Fruit fly (Drosophila melanogaster) whole organism, embryonic: ENCODE measurements around the gene CG15927.

Experiments used
- CG10431 ChIP-seq: fragments of 200-800 bp; sonication (Bioruptor generic); optimal IDR thresholded peaks from 3 replicates; lab custom pipeline; 2018; ENCODE audit warnings: missing biosample characterization, mild to moderate bottlenecking, missing genetic modification characterization
- CG10979 ChIP-seq: fragments of 200-800 bp; sonication (Bioruptor generic); optimal IDR thresholded peaks from 2 replicates; lab custom pipeline; 2018; ENCODE audit warnings: missing biosample characterization, mild to moderate bottlenecking, missing genetic modification characterization, moderate library complexity
- CG11695 ChIP-seq: fragments of 200-800 bp; sonication (Bioruptor generic); IDR thresholded peaks from 3 replicates; pipeline ENCODE4 v1.3.6; 2022; ENCODE audit warnings: missing biosample characterization, missing genetic modification characterization
- CG13123 ChIP-seq: fragments of 200-800 bp; sonication (Bioruptor generic); optimal IDR thresholded peaks from 2 replicates; lab custom pipeline; 2016; ENCODE audit warnings: missing biosample characterization, missing genetic modification characterization
- CG1603 ChIP-seq: fragments of 200-800 bp; sonication (Bioruptor generic); optimal IDR thresholded peaks from 2 replicates; lab custom pipeline; 2019; ENCODE audit warnings: missing biosample characterization, mild to moderate bottlenecking, missing genetic modification characterization, moderate library complexity
- CG17802 ChIP-seq: fragments of 200-800 bp; sonication (Bioruptor generic); optimal IDR thresholded peaks from 2 replicates; lab custom pipeline; 2018; ENCODE audit warnings: missing biosample characterization, mild to moderate bottlenecking, missing genetic modification characterization, moderate library complexity
- CG18476 ChIP-seq: fragments of 200-800 bp; sonication (Bioruptor generic); optimal IDR thresholded peaks from 2 replicates; lab custom pipeline; 2016; ENCODE audit warnings: missing biosample characterization, mild to moderate bottlenecking, missing genetic modification characterization
- CG2678 ChIP-seq: fragments of 200-800 bp; sonication (Bioruptor generic); optimal IDR thresholded peaks from 3 replicates; lab custom pipeline; 2019; ENCODE audit warnings: missing biosample characterization, mild to moderate bottlenecking, missing genetic modification characterization, moderate library complexity
- CG2889 ChIP-seq: fragments of 200-800 bp; sonication (Bioruptor generic); IDR thresholded peaks from 3 replicates; pipeline ENCODE4 v1.3.6; 2022; ENCODE audit warnings: missing biosample characterization, missing genetic modification characterization
- CG3281 ChIP-seq: fragments of 200-800 bp; sonication (Bioruptor generic); optimal IDR thresholded peaks from 3 replicates; lab custom pipeline; 2017; ENCODE audit warnings: missing biosample characterization, mild to moderate bottlenecking, missing genetic modification characterization
- CG3726 ChIP-seq: fragments of 200-800 bp; sonication (Bioruptor generic); IDR thresholded peaks from 3 replicates; pipeline ENCODE4, ENCODE4 v1.3.6; 2022; ENCODE audit warnings: missing biosample characterization, missing genetic modification characterization
- CG3838 ChIP-seq: fragments of 200-800 bp; sonication (Bioruptor generic); optimal IDR thresholded peaks from 3 replicates; lab custom pipeline; 2016; ENCODE audit warnings: missing biosample characterization, missing genetic modification characterization
- CG3847 ChIP-seq: fragments of 200-800 bp; sonication (Bioruptor generic); IDR thresholded peaks from 2 replicates; pipeline ENCODE4 v1.3.6; 2022; ENCODE audit warnings: missing biosample characterization, missing genetic modification characterization
- CG4730 ChIP-seq: fragments of 200-800 bp; sonication (Bioruptor generic); IDR thresholded peaks from 2 replicates; pipeline ENCODE4 v1.3.6; 2022; ENCODE audit warnings: missing biosample characterization, missing genetic modification characterization
- CG5180 ChIP-seq: fragments of 200-800 bp; sonication (Bioruptor generic); optimal IDR thresholded peaks from 3 replicates; lab custom pipeline; 2017; ENCODE audit warnings: missing biosample characterization, missing genetic modification characterization, mild to moderate bottlenecking, moderate library complexity, missing genetic modification reagents
- CG6272 ChIP-seq: fragments of 200-800 bp; sonication (Bioruptor generic); IDR thresholded peaks from 2 replicates; pipeline ENCODE4 v1.3.6; 2022; ENCODE audit warnings: missing biosample characterization, missing genetic modification characterization
- CG7963 ChIP-seq: fragments of 200-800 bp; sonication (Bioruptor generic); IDR thresholded peaks from 3 replicates; pipeline ENCODE4 v1.3.6; 2022; ENCODE audit warnings: missing biosample characterization, missing genetic modification characterization; ENCODE audit not compliant: partially characterized antibody
- CG9215 ChIP-seq: fragments of 200-800 bp; sonication (Bioruptor generic); IDR thresholded peaks from 2 replicates; pipeline ENCODE4 v1.3.6; 2022; ENCODE audit warnings: missing biosample characterization, missing genetic modification characterization
- Camta ChIP-seq: fragments of 200-800 bp; sonication (Bioruptor generic); optimal IDR thresholded peaks from 2 replicates; lab custom pipeline; 2016; ENCODE audit warnings: missing biosample characterization, missing genetic modification characterization
- D19A ChIP-seq: fragments of 200-800 bp; optimal IDR thresholded peaks from 3 replicates; lab custom pipeline; 2019; ENCODE audit warnings: missing biosample characterization, mild to moderate bottlenecking, missing genetic modification characterization, moderate library complexity
- Doc2 ChIP-seq: fragments of 200-800 bp; sonication (Bioruptor generic); IDR thresholded peaks from 2 replicates; pipeline ENCODE4 v1.3.6; 2022; ENCODE audit warnings: missing biosample characterization, missing genetic modification characterization
- Dref ChIP-seq: fragments of 200-800 bp; sonication (Bioruptor generic); IDR thresholded peaks from 2 replicates; pipeline ENCODE4 v1.3.6; 2022; ENCODE audit warnings: missing biosample characterization, missing genetic modification characterization
- E2f1 ChIP-seq: fragments of 200-800 bp; sonication (Bioruptor generic); IDR thresholded peaks from 2 replicates; pipeline ENCODE4 v1.3.6; 2022; ENCODE audit warnings: missing biosample characterization, missing genetic modification characterization
- ERR ChIP-seq: fragments of 200-800 bp; sonication (Bioruptor generic); optimal IDR thresholded peaks from 2 replicates; lab custom pipeline; 2016; ENCODE audit warnings: missing biosample characterization, missing genetic modification characterization
- HHEX ChIP-seq: fragments of 200-800 bp; sonication (Bioruptor generic); optimal IDR thresholded peaks from 3 replicates; lab custom pipeline; 2017; ENCODE audit warnings: missing biosample characterization, mild to moderate bottlenecking, missing genetic modification characterization, missing genetic modification reagents
- HLH3B ChIP-seq: fragments of 200-800 bp; sonication (Bioruptor generic); IDR thresholded peaks from 2 replicates; pipeline ENCODE4 v1.3.6; 2022; ENCODE audit warnings: missing biosample characterization, missing genetic modification characterization
- NFAT ChIP-seq: fragments of 200-800 bp; sonication (Bioruptor generic); IDR thresholded peaks from 2 replicates; pipeline ENCODE4 v1.3.6; 2022; ENCODE audit warnings: missing biosample characterization, missing genetic modification characterization
- Oaz ChIP-seq: fragments of 200-800 bp; sonication (Bioruptor generic); IDR thresholded peaks from 2 replicates; pipeline ENCODE4 v1.3.6; 2022; ENCODE audit warnings: missing biosample characterization, missing genetic modification characterization
- Sry-β ChIP-seq: fragments of 200-800 bp; sonication (Bioruptor generic); optimal IDR thresholded peaks from 2 replicates; lab custom pipeline; 2018; ENCODE audit warnings: missing biosample characterization, mild to moderate bottlenecking, missing genetic modification characterization, moderate library complexity
- Ssrp ChIP-seq: fragments of 200-800 bp; sonication (Bioruptor generic); optimal IDR thresholded peaks from 2 replicates; lab custom pipeline; 2018; ENCODE audit warnings: missing biosample characterization, mild to moderate bottlenecking, missing genetic modification characterization, moderate library complexity
- az2 ChIP-seq: fragments of 200-800 bp; sonication (Bioruptor generic); optimal IDR thresholded peaks from 3 replicates; lab custom pipeline; 2016; ENCODE audit warnings: missing biosample characterization, missing genetic modification characterization
- bbx ChIP-seq: fragments of 200-800 bp; sonication (Bioruptor generic); IDR thresholded peaks from 2 replicates; pipeline ENCODE4 v1.3.6; 2022; ENCODE audit warnings: missing biosample characterization, missing genetic modification characterization; ENCODE audit not compliant: partially characterized antibody
- caup ChIP-seq: fragments of 200-800 bp; sonication (Bioruptor generic); optimal IDR thresholded peaks from 3 replicates; lab custom pipeline; 2017; ENCODE audit warnings: missing biosample characterization, mild to moderate bottlenecking, missing genetic modification characterization, moderate library complexity; ENCODE audit not compliant: severe bottlenecking
- crol ChIP-seq: fragments of 200-800 bp; sonication (Bioruptor generic); IDR thresholded peaks from 2 replicates; pipeline ENCODE4 v1.3.6; 2022; ENCODE audit warnings: missing biosample characterization, missing genetic modification characterization
- dati ChIP-seq: fragments of 200-800 bp; sonication (Bioruptor generic); IDR thresholded peaks from 2 replicates; pipeline ENCODE4 v1.3.6; 2022; ENCODE audit warnings: missing biosample characterization, missing genetic modification characterization
- fd3F ChIP-seq: fragments of 200-800 bp; sonication (Bioruptor generic); optimal IDR thresholded peaks from 2 replicates; lab custom pipeline; 2018; ENCODE audit warnings: missing biosample characterization, mild to moderate bottlenecking, missing genetic modification characterization, moderate library complexity
- ham ChIP-seq: fragments of 200-800 bp; sonication (Bioruptor generic); IDR thresholded peaks from 2 replicates; pipeline ENCODE4 v1.3.6; 2022; ENCODE audit warnings: missing biosample characterization, missing genetic modification characterization
- hkb ChIP-seq, 2 experiments: fragments of 200-800 bp in 1 of 2; fragments of >200 bp in 1 of 2; sonication (Bioruptor generic) in 1 of 2; IDR thresholded peaks in 1 of 2; optimal IDR thresholded peaks in 1 of 2; 2 replicates each; pipeline versions ENCODE4 v1.3.6 to Lab custom; 2017 to 2022; ENCODE audit warnings: missing biosample characterization in 1 of 2, missing genetic modification characterization in 1 of 2
- jumu ChIP-seq: fragments of 200-800 bp; sonication (Bioruptor generic); optimal IDR thresholded peaks from 3 replicates; lab custom pipeline; 2016; ENCODE audit warnings: missing biosample characterization, missing genetic modification characterization
- maf-S ChIP-seq: fragments of 200-800 bp; sonication (Bioruptor generic); optimal IDR thresholded peaks from 2 replicates; lab custom pipeline; 2016; ENCODE audit warnings: missing biosample characterization, missing genetic modification characterization
- odd ChIP-seq: fragments of 200-800 bp; sonication (Bioruptor generic); optimal IDR thresholded peaks from 2 replicates; lab custom pipeline; 2017; ENCODE audit warnings: missing biosample characterization, mild to moderate bottlenecking, missing genetic modification characterization
- peb ChIP-seq: fragments of 200-800 bp; sonication (Bioruptor generic); IDR thresholded peaks from 2 replicates; pipeline ENCODE4 v1.3.6; 2022; ENCODE audit warnings: missing biosample characterization, missing genetic modification characterization
- ranshi ChIP-seq: fragments of 200-800 bp; sonication (Bioruptor generic); IDR thresholded peaks from 2 replicates; pipeline ENCODE4 v1.3.6; 2022; ENCODE audit warnings: missing biosample characterization, missing genetic modification characterization
- sc ChIP-seq, 3 experiments: fragments of >200 bp in 2 of 3; fragments of 200-800 bp in 1 of 3; sonication (Bioruptor generic) in 1 of 3; optimal IDR thresholded peaks; 2 replicates in 2 of 3; 3 replicates in 1 of 3; lab custom pipeline; 2017; ENCODE audit warnings: mild to moderate bottlenecking in 1 of 3, missing biosample characterization in 1 of 3, missing genetic modification characterization in 1 of 3, missing genetic modification reagents in 1 of 3
- ssp ChIP-seq: fragments of 200-800 bp; sonication (Bioruptor generic); IDR thresholded peaks from 2 replicates; pipeline ENCODE4 v1.3.6; 2022; ENCODE audit warnings: missing biosample characterization, missing genetic modification characterization
- sug ChIP-seq: fragments of 200-800 bp; optimal IDR thresholded peaks from 2 replicates; lab custom pipeline; 2019; ENCODE audit warnings: missing biosample characterization, mild to moderate bottlenecking, missing genetic modification characterization, moderate library complexity
- tgo ChIP-seq: fragments of 200-800 bp; sonication (Bioruptor generic); IDR thresholded peaks from 3 replicates; pipeline ENCODE4 v1.3.6; 2022; ENCODE audit warnings: missing biosample characterization, missing genetic modification characterization
- wdn ChIP-seq: fragments of 200-800 bp; sonication (Bioruptor generic); IDR thresholded peaks from 2 replicates; pipeline ENCODE4 v1.3.6; 2022; ENCODE audit warnings: missing biosample characterization, missing genetic modification characterization

The CG15927 gene

DNA sequence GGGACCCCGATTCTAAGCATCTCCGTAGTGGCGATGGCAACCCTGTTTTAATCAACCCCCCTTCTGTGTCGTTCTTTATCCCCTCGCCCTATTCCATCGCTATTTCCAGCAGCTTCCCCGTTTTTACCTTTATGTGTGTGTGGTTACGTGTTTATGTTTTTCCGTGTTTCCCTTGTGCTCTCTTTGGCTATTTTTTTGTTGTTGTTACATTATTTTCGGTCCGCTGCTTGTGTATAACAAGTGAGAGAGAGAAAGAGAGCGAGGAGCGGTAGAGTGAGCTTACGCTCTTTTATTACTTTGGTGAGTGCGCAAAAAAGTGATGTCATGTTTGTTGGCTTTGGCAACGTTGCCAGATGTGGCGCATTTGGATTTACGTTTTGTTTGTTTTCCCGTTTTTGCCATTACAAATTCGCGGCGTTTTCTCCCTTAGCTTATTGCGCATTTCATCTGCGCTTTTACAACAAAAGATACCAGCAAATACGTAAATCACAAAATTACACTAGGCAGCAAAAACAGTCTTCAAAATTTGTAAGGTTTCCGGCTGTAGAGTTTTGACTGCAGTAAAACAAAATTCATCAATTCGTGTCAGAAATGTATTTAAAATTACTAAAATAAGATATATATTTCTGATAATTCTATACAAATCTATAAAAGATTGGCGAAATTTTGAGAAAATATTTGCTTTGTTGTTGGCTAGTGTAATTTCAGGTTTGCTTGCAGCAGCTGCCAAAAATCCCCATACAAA lies 15.8 kb downstream of the CG15927 start (continued):
- TF ChIP-seq CG10979 (no peak), Sry-β (no peak), Dref (GFP tag; lab: Robert Waterston, UW) (no peak), Ssrp (tag; lab: Kevin White, UChicago) (peak; percentile 52), ERR (GFP tag; lab: Kevin White, UChicago) (no peak), CG9215 (GFP tag; lab: Robert Waterston, UW) (peak; percentile 72), CG10431 (GFP tag; lab: Kevin White, UChicago) (no peak), CG1603 (tag; lab: Kevin White, UChicago) (peak; percentile 16), CG5180 (GFP tag; lab: Kevin White, UChicago) (peak; percentile 26), HLH3B (peak; percentile 62; the same call in 1 of the 2 replicates), CG3838 (GFP tag; lab: Kevin White, UChicago) (no peak), CG13123 (GFP tag; lab: Kevin White, UChicago) (no peak), NFAT (GFP tag; lab: Robert Waterston, UW) (peak; percentile 23; the same call in 1 of the 2 replicates), maf-S (GFP tag; lab: Kevin White, UChicago) (no peak), Camta (GFP tag; lab: Kevin White, UChicago) (no peak), sug (tag; lab: Kevin White, UChicago) (peak; percentile 44), az2 (GFP tag; lab: Kevin White, UChicago) (peak; percentile 40), Oaz (0 out of 2 replicates have a peak, but pooled peaks have one; percentile 36), CG4730 (GFP tag; lab: Robert Waterston, UW) (peak; percentile 47; the same call in 1 of the 2 replicates), D19A (tag; lab: Kevin White, UChicago) (peak; percentile 28), CG2678 (tag; lab: Kevin White, UChicago) (peak; percentile 83), wdn (GFP tag; lab: Robert Waterston, UW) (peak; percentile 74), CG3847 (GFP tag; lab: Robert Waterston, UW) (peak; percentile 74), CG6272 (GFP tag; lab: Robert Waterston, UW) (peak; percentile 17; the same call in 1 of the 2 replicates), CG2889 (GFP tag; lab: Robert Waterston, UW) (peak; percentile 70; the same call in 2 of the 3 replicates), ranshi (GFP tag; lab: Robert Waterston, UW) (peak; percentile 67), tgo (GFP tag; lab: Robert Waterston, UW) (peak; percentile 76), ssp (peak; percentile 54), CG3281 (GFP tag; lab: Kevin White, UChicago) (peak; percentile 80), hkb (optimal IDR thresholded peaks at IDR 0.05; lab: Kevin White, UChicago) (no peak), hkb (GFP tag; IDR thresholded peaks at IDR 0.05; lab: Robert Waterston, UW) (peak; percentile 63), E2f1 (GFP tag; lab: Robert Waterston, UW) (peak; percentile 64), bbx (no peak), HHEX (GFP tag; lab: Kevin White, UChicago) (peak; percentile 56), crol (GFP tag; lab: Robert Waterston, UW) (peak; percentile 82), ham (GFP tag; lab: Robert Waterston, UW) (no peak), CG3726 (GFP tag; lab: Robert Waterston, UW) (0 out of 3 replicates have a peak, but pooled peaks have one; percentile 53), Doc2 (no peak), peb (GFP tag; lab: Robert Waterston, UW) (peak; percentile 15; the same call in 1 of the 2 replicates), jumu (no peak), dati (no peak), CG18476 (peak; percentile 4), odd (no peak), caup (GFP tag; lab: Kevin White, UChicago) (peak; percentile 59), sc (optimal IDR thresholded peaks at IDR 0.05; lab: Kevin White, UChicago) (no peak), sc (GFP tag; optimal IDR thresholded peaks at IDR 0.05; lab: Kevin White, UChicago) (peak; percentile 20), CG11695 (peak; percentile 64), fd3F (GFP tag; lab: Kevin White, UChicago) (peak; percentile 73), CG17802 (no peak), CG7963 (no peak)
